Worm (Caenorhabditis elegans): ENCODE data around the gene F31F4.17.

ce11 chrV:695914-696313, 35.8 kb upstream of the F31F4.17 start, which contains the start of gene srj-52:
- TF ChIP-seq unc-55 (GFP tag; optimal IDR thresholded peaks at IDR 0.05) (no peak), elt-4 (tag; optimal IDR thresholded peaks at IDR 0.05) (no peak), hlh-30 (tag; optimal IDR thresholded peaks at IDR 0.05; ENCODE audit: insufficient read depth) (no peak), ama-1 (optimal IDR thresholded peaks at IDR 0.05) (no peak), ceh-48 (tag; optimal IDR thresholded peaks at IDR 0.05) (no peak), odd-2 (tag; optimal IDR thresholded peaks at IDR 0.05) (no peak), pqm-1 (tag; optimal IDR thresholded peaks at IDR 0.05) (no peak), pros-1 (tag; optimal IDR thresholded peaks at IDR 0.05) (no peak), nhr-11 (tag; optimal IDR thresholded peaks at IDR 0.05) (no peak), C38D4.7 (GFP tag; optimal IDR thresholded peaks at IDR 0.05) (no peak), nhr-232 (tag; optimal IDR thresholded peaks at IDR 0.05) (no peak)

Measured in whole organism, late embryonic.